Fruit fly (Drosophila melanogaster) whole organism, embryonic: Measurements from ENCODE around the gene lab.

Experiments
- ATbp ChIP-seq: fragments of 200-800 bp; sonication (Bioruptor generic); optimal IDR thresholded peaks from 2 replicates; lab custom pipeline; 2017; ENCODE audit warnings: missing biosample characterization, mild to moderate bottlenecking, missing genetic modification characterization, missing genetic modification reagents
- CG10267 ChIP-seq: fragments of 200-800 bp; sonication (Bioruptor generic); optimal IDR thresholded peaks from 2 replicates; lab custom pipeline; 2018; ENCODE audit warnings: missing biosample characterization, mild to moderate bottlenecking, missing genetic modification characterization, moderate library complexity
- CG10431 ChIP-seq: fragments of 200-800 bp; sonication (Bioruptor generic); optimal IDR thresholded peaks from 3 replicates; lab custom pipeline; 2018; ENCODE audit warnings: missing biosample characterization, mild to moderate bottlenecking, missing genetic modification characterization
- CG10462 ChIP-seq: fragments of 200-800 bp; sonication (Bioruptor generic); optimal IDR thresholded peaks from 2 replicates; lab custom pipeline; 2016; ENCODE audit warnings: missing biosample characterization, missing genetic modification characterization
- CG11398 ChIP-seq: fragments of 200-800 bp; sonication (Bioruptor generic); optimal IDR thresholded peaks from 2 replicates; lab custom pipeline; 2016; ENCODE audit warnings: missing biosample characterization, missing genetic modification characterization
- CG15696 ChIP-seq: fragments of 200-800 bp; sonication (Bioruptor generic); optimal IDR thresholded peaks from 2 replicates; lab custom pipeline; 2019; ENCODE audit warnings: missing biosample characterization, mild to moderate bottlenecking, missing genetic modification characterization, moderate library complexity
- CG1603 ChIP-seq: fragments of 200-800 bp; sonication (Bioruptor generic); optimal IDR thresholded peaks from 2 replicates; lab custom pipeline; 2019; ENCODE audit warnings: missing biosample characterization, mild to moderate bottlenecking, missing genetic modification characterization, moderate library complexity
- CG16813 ChIP-seq: fragments of 200-800 bp; sonication (Bioruptor generic); IDR thresholded peaks from 3 replicates; pipeline ENCODE4 v1.3.6; 2022; ENCODE audit warnings: missing biosample characterization, missing genetic modification characterization; ENCODE audit not compliant: partially characterized antibody
- CG17829 ChIP-seq: fragments of 200-800 bp; optimal IDR thresholded peaks from 2 replicates; lab custom pipeline; 2019; ENCODE audit warnings: missing biosample characterization, mild to moderate bottlenecking, missing genetic modification characterization, moderate library complexity
- CG18262 ChIP-seq: fragments of 200-800 bp; optimal IDR thresholded peaks from 3 replicates; lab custom pipeline; 2019; ENCODE audit warnings: missing biosample characterization, mild to moderate bottlenecking, missing genetic modification characterization, moderate library complexity
- CG2678 ChIP-seq: fragments of 200-800 bp; sonication (Bioruptor generic); optimal IDR thresholded peaks from 3 replicates; lab custom pipeline; 2019; ENCODE audit warnings: missing biosample characterization, mild to moderate bottlenecking, missing genetic modification characterization, moderate library complexity
- CG2875 ChIP-seq: fragments of 200-800 bp; sonication (Bioruptor generic); optimal IDR thresholded peaks from 2 replicates; lab custom pipeline; 2017; ENCODE audit warnings: missing biosample characterization, mild to moderate bottlenecking, missing genetic modification characterization, missing genetic modification reagents
- CG33213 ChIP-seq: fragments of 200-800 bp; sonication (Bioruptor generic); optimal IDR thresholded peaks from 3 replicates; lab custom pipeline; 2016; ENCODE audit warnings: missing biosample characterization, missing genetic modification characterization
- CG33557 ChIP-seq: fragments of 200-800 bp; sonication (Bioruptor generic); optimal IDR thresholded peaks from 2 replicates; lab custom pipeline; 2019; ENCODE audit warnings: missing biosample characterization, mild to moderate bottlenecking, missing genetic modification characterization, moderate library complexity
- CG4617 ChIP-seq: fragments of 200-800 bp; sonication (Bioruptor generic); optimal IDR thresholded peaks from 3 replicates; lab custom pipeline; 2016; ENCODE audit warnings: missing biosample characterization, missing genetic modification characterization, borderline replicate concordance
- CG4820 ChIP-seq: fragments of 200-800 bp; sonication (Bioruptor generic); optimal IDR thresholded peaks from 3 replicates; lab custom pipeline; 2016; ENCODE audit warnings: missing biosample characterization, missing genetic modification characterization
- CG5245 ChIP-seq: fragments of 200-800 bp; sonication (Bioruptor generic); optimal IDR thresholded peaks from 3 replicates; lab custom pipeline; 2016; ENCODE audit warnings: missing biosample characterization, missing genetic modification characterization
- CG7556 ChIP-seq: fragments of 200-800 bp; sonication (Bioruptor generic); optimal IDR thresholded peaks from 2 replicates; lab custom pipeline; 2017; ENCODE audit warnings: missing biosample characterization, mild to moderate bottlenecking, missing genetic modification characterization
- CG7745 ChIP-seq: fragments of 200-800 bp; sonication (Bioruptor generic); optimal IDR thresholded peaks from 2 replicates; lab custom pipeline; 2018; ENCODE audit warnings: missing biosample characterization, mild to moderate bottlenecking, missing genetic modification characterization, moderate library complexity
- CG7839 ChIP-seq: fragments of 200-800 bp; sonication (Bioruptor generic); optimal IDR thresholded peaks from 3 replicates; lab custom pipeline; 2018; ENCODE audit warnings: missing biosample characterization, mild to moderate bottlenecking, missing genetic modification characterization, moderate library complexity
- CG8388 ChIP-seq: fragments of 200-800 bp; sonication (Bioruptor generic); optimal IDR thresholded peaks from 2 replicates; lab custom pipeline; 2019; ENCODE audit warnings: missing biosample characterization, mild to moderate bottlenecking, missing genetic modification characterization, moderate library complexity
- CG8924 ChIP-seq: fragments of 200-800 bp; optimal IDR thresholded peaks from 3 replicates; lab custom pipeline; 2019; ENCODE audit warnings: missing biosample characterization, mild to moderate bottlenecking, missing genetic modification characterization, moderate library complexity
- CoRest ChIP-seq: fragments of 200-800 bp; sonication (Bioruptor generic); optimal IDR thresholded peaks from 3 replicates; lab custom pipeline; 2018; ENCODE audit warnings: missing biosample characterization, mild to moderate bottlenecking, missing genetic modification characterization, moderate library complexity
- CrebB ChIP-seq: fragments of 200-800 bp; sonication (Bioruptor generic); optimal IDR thresholded peaks from 3 replicates; lab custom pipeline; 2018; ENCODE audit warnings: missing biosample characterization, mild to moderate bottlenecking, missing genetic modification characterization
- D ChIP-seq, 2 experiments: fragments of 200-800 bp in 1 of 2; fragments of >200 bp in 1 of 2; sonication (Bioruptor generic) in 1 of 2; optimal IDR thresholded peaks; 2 replicates in 1 of 2; 3 replicates in 1 of 2; lab custom pipeline; 2017; ENCODE audit warnings: mild to moderate bottlenecking in 1 of 2, missing biosample characterization in 1 of 2, missing genetic modification characterization in 1 of 2, missing genetic modification reagents in 1 of 2
- Dfd ChIP-seq, 2 experiments: fragments of >200 bp; optimal IDR thresholded peaks; 2 replicates each; lab custom pipeline; 2017; ENCODE audit warnings: missing biosample characterization in 2 of 2, missing genetic modification characterization in 2 of 2
- Doc3 ChIP-seq: fragments of 200-800 bp; sonication (Bioruptor generic); IDR thresholded peaks from 3 replicates; pipeline ENCODE4 v1.3.6; 2022; ENCODE audit warnings: missing biosample characterization, missing genetic modification characterization; ENCODE audit not compliant: partially characterized antibody
- Drgx ChIP-seq: fragments of 200-800 bp; sonication (Bioruptor generic); IDR thresholded peaks from 2 replicates; pipeline ENCODE4 v1.3.6; 2022; ENCODE audit warnings: missing biosample characterization, missing genetic modification characterization
- Gsc ChIP-seq: fragments of 200-800 bp; sonication (Bioruptor generic); IDR thresholded peaks from 2 replicates; pipeline ENCODE4 v1.3.6; 2022; ENCODE audit warnings: missing biosample characterization, missing genetic modification characterization
- HLH4C ChIP-seq: fragments of 200-800 bp; sonication (Bioruptor generic); IDR thresholded peaks from 3 replicates; pipeline ENCODE4 v1.3.6; 2022; ENCODE audit warnings: missing biosample characterization, missing genetic modification characterization; ENCODE audit not compliant: partially characterized antibody
- Kr ChIP-seq: fragments of 200-800 bp; sonication (Bioruptor generic); optimal IDR thresholded peaks from 2 replicates; lab custom pipeline; 2017; ENCODE audit warnings: missing biosample characterization, mild to moderate bottlenecking, missing genetic modification characterization
- Optix ChIP-seq: fragments of 200-800 bp; sonication (Bioruptor generic); IDR thresholded peaks from 3 replicates; pipeline ENCODE4 v1.3.6; 2022; ENCODE audit warnings: missing biosample characterization, missing genetic modification characterization
- Sry-δ ChIP-seq: fragments of 200-800 bp; sonication (Bioruptor generic); optimal IDR thresholded peaks from 2 replicates; lab custom pipeline; 2016; ENCODE audit warnings: missing biosample characterization, missing genetic modification characterization
- TFAM ChIP-seq: fragments of 200-800 bp; sonication (Bioruptor generic); optimal IDR thresholded peaks from 2 replicates; lab custom pipeline; 2017; ENCODE audit warnings: missing biosample characterization, missing genetic modification characterization, inconsistent platforms
- abd-A ChIP-seq: fragments of 200-800 bp; sonication (Bioruptor generic); optimal IDR thresholded peaks from 3 replicates; lab custom pipeline; 2019; ENCODE audit warnings: missing biosample characterization, mild to moderate bottlenecking, missing genetic modification characterization, moderate library complexity
- bab2 ChIP-seq: fragments of 200-800 bp; sonication (Bioruptor generic); optimal IDR thresholded peaks from 2 replicates; lab custom pipeline; 2016; ENCODE audit warnings: missing biosample characterization, missing genetic modification characterization
- bowl ChIP-seq: fragments of 200-800 bp; sonication (Bioruptor generic); IDR thresholded peaks from 2 replicates; pipeline ENCODE4 v1.3.6; 2022; ENCODE audit warnings: missing biosample characterization, missing genetic modification characterization
- cwo ChIP-seq: fragments of 200-800 bp; sonication (Bioruptor generic); optimal IDR thresholded peaks from 3 replicates; lab custom pipeline; 2017; ENCODE audit warnings: missing biosample characterization, missing genetic modification characterization, mild to moderate bottlenecking, moderate library complexity, missing genetic modification reagents
- da ChIP-seq: fragments of 200-800 bp; sonication (Bioruptor generic); optimal IDR thresholded peaks from 2 replicates; lab custom pipeline; 2016; ENCODE audit warnings: missing biosample characterization, missing genetic modification characterization
- dmrt99B ChIP-seq: fragments of 200-800 bp; sonication (Bioruptor generic); optimal IDR thresholded peaks from 2 replicates; lab custom pipeline; 2018; ENCODE audit warnings: missing biosample characterization, mild to moderate bottlenecking, missing genetic modification characterization, moderate library complexity
- eyg ChIP-seq: fragments of 200-800 bp; sonication (Bioruptor generic); optimal IDR thresholded peaks from 3 replicates; lab custom pipeline; 2016; ENCODE audit warnings: missing biosample characterization, missing genetic modification characterization
- grn ChIP-seq: fragments of 200-800 bp; sonication (Bioruptor generic); optimal IDR thresholded peaks from 3 replicates; lab custom pipeline; 2017; ENCODE audit warnings: missing biosample characterization, missing genetic modification characterization
- odd ChIP-seq: fragments of 200-800 bp; sonication (Bioruptor generic); optimal IDR thresholded peaks from 2 replicates; lab custom pipeline; 2017; ENCODE audit warnings: missing biosample characterization, mild to moderate bottlenecking, missing genetic modification characterization
- org-1 ChIP-seq: fragments of 200-800 bp; sonication (Bioruptor generic); optimal IDR thresholded peaks from 2 replicates; lab custom pipeline; 2017; ENCODE audit warnings: missing biosample characterization, missing genetic modification characterization
- pros ChIP-seq: fragments of 200-800 bp; sonication (Bioruptor generic); optimal IDR thresholded peaks from 3 replicates; lab custom pipeline; 2019; ENCODE audit warnings: missing biosample characterization, mild to moderate bottlenecking, missing genetic modification characterization, moderate library complexity
- pum ChIP-seq: fragments of 200-800 bp; sonication (Bioruptor generic); optimal IDR thresholded peaks from 2 replicates; lab custom pipeline; 2016; ENCODE audit warnings: missing biosample characterization, missing genetic modification characterization
- stc ChIP-seq: fragments of 200-800 bp; sonication (Bioruptor generic); IDR thresholded peaks from 2 replicates; pipeline ENCODE4 v1.3.6; 2022; ENCODE audit warnings: missing biosample characterization, missing genetic modification characterization
- twi ChIP-seq: fragments of 200-800 bp; optimal IDR thresholded peaks from 2 replicates; lab custom pipeline; 2019; ENCODE audit warnings: missing biosample characterization, mild to moderate bottlenecking, missing genetic modification characterization, moderate library complexity
- vfl ChIP-seq: fragments of 200-800 bp; sonication (Bioruptor generic); optimal IDR thresholded peaks from 2 replicates; lab custom pipeline; 2016; ENCODE audit warnings: missing biosample characterization, missing genetic modification characterization
- zen ChIP-seq: fragments of 200-800 bp; sonication (Bioruptor generic); optimal IDR thresholded peaks from 3 replicates; lab custom pipeline; 2018; ENCODE audit warnings: missing biosample characterization, mild to moderate bottlenecking, missing genetic modification characterization, moderate library complexity

The lab gene

dm6 chr3R:6667245-6667644 is 11.1 kb downstream of the lab start (continued):
- TF ChIP-seq CG17829 (tag; lab: Kevin White, UChicago), result peak; percentile 13
- TF ChIP-seq Drgx (GFP tag; lab: Robert Waterston, UW), result no peak
- TF ChIP-seq CG8388 (GFP tag; lab: Kevin White, UChicago), result peak; percentile 7
- TF ChIP-seq TFAM (GFP tag; lab: Kevin White, UChicago), result peak; percentile 13
- peak; percentile 35 for TF ChIP-seq CoRest
- no peak for TF ChIP-seq CG7839 (tag; lab: Kevin White, UChicago)
- peak; percentile 39 for TF ChIP-seq CG11398 (GFP tag; lab: Kevin White, UChicago)
- peak; percentile 46 for TF ChIP-seq twi (tag; lab: Kevin White, UChicago)
- TF ChIP-seq ATbp (GFP tag; lab: Kevin White, UChicago), result peak; percentile 49
- TF ChIP-seq grn (GFP tag; lab: Kevin White, UChicago), result peak; percentile 79
- peak; percentile 46 for TF ChIP-seq da
- peak; percentile 34 for TF ChIP-seq CG10462 (GFP tag; lab: Kevin White, UChicago)
- TF ChIP-seq vfl (GFP tag; lab: Kevin White, UChicago), result no peak
- peak; percentile 11 for TF ChIP-seq CG4820
- no peak for TF ChIP-seq dmrt99B (tag; lab: Kevin White, UChicago)
- TF ChIP-seq Gsc, result no peak
- no peak for TF ChIP-seq bowl (GFP tag; lab: Robert Waterston, UW)
- no peak for TF ChIP-seq eyg (GFP tag; lab: Kevin White, UChicago)
- no peak for TF ChIP-seq abd-A (tag; lab: Kevin White, UChicago)
- no peak for TF ChIP-seq cwo (GFP tag; lab: Kevin White, UChicago)
- peak; percentile 57 for TF ChIP-seq org-1 (GFP tag; lab: Kevin White, UChicago)
- TF ChIP-seq CG16813 (GFP tag; lab: Robert Waterston, UW), result no peak
- TF ChIP-seq CG8924 (tag; lab: Kevin White, UChicago), result peak; percentile 64
- no peak for TF ChIP-seq Sry-δ (GFP tag; lab: Kevin White, UChicago)
- TF ChIP-seq Dfd (GFP tag; optimal IDR thresholded peaks at IDR 0.05; lab: Kevin White, UChicago), result no peak
- peak; percentile 74 for TF ChIP-seq odd (GFP tag; lab: Kevin White, UChicago)
- TF ChIP-seq pum (GFP tag; lab: Kevin White, UChicago), result no peak
- peak; percentile 83 for TF ChIP-seq CG7745 (tag; lab: Kevin White, UChicago)
- TF ChIP-seq CG4617 (GFP tag; lab: Kevin White, UChicago), result no peak
- peak; percentile 8 for TF ChIP-seq CG33213 (GFP tag; lab: Kevin White, UChicago)
- TF ChIP-seq CG18262, result peak; percentile 51
- TF ChIP-seq zen (tag; lab: Kevin White, UChicago), result peak; percentile 78
- TF ChIP-seq Doc3 (GFP tag; lab: Robert Waterston, UW), result no peak
- TF ChIP-seq CG33557 (GFP tag; lab: Kevin White, UChicago), result peak; percentile 70
- TF ChIP-seq CG2678 (tag; lab: Kevin White, UChicago), result peak; percentile 39
- no peak for TF ChIP-seq stc (GFP tag; lab: Robert Waterston, UW)
- peak; percentile 36 for TF ChIP-seq CG7556 (GFP tag; lab: Kevin White, UChicago)
- TF ChIP-seq CG10267 (tag; lab: Kevin White, UChicago), result peak; percentile 26
- peak; percentile 48 for TF ChIP-seq CG2875 (GFP tag; lab: Kevin White, UChicago)
- TF ChIP-seq CrebB (tag; lab: Kevin White, UChicago), result peak; percentile 1
- TF ChIP-seq bab2 (GFP tag; lab: Kevin White, UChicago), result peak; percentile 4
- TF ChIP-seq pros, result no peak
- no peak for TF ChIP-seq HLH4C (GFP tag; lab: Robert Waterston, UW)
- TF ChIP-seq CG10431 (GFP tag; lab: Kevin White, UChicago), result no peak
- no peak for TF ChIP-seq Optix (GFP tag; lab: Robert Waterston, UW)
- TF ChIP-seq D (optimal IDR thresholded peaks at IDR 0.05; lab: Kevin White, UChicago), result no peak
- peak; percentile 45 for TF ChIP-seq D (GFP tag; optimal IDR thresholded peaks at IDR 0.05; lab: Kevin White, UChicago)
- peak; percentile 75 for TF ChIP-seq CG1603 (tag; lab: Kevin White, UChicago)
- peak; percentile 87 for TF ChIP-seq Kr (GFP tag; lab: Kevin White, UChicago)
- TF ChIP-seq CG15696 (tag; lab: Kevin White, UChicago), result peak; percentile 93
- TF ChIP-seq CG5245 (GFP tag; lab: Kevin White, UChicago), result peak; percentile 5
